Worm (Caenorhabditis elegans) whole organism, late embryonic: ENCODE measurements around the gene T06D8.10.

ENCODE experiments used
- F13H6.1 ChIP-seq: sonication (generic microtip); optimal IDR thresholded peaks from 2 replicates; lab custom pipeline; 2016; ENCODE audit warnings: missing genetic modification characterization, missing compliant biosample characterization
- ama-1 ChIP-seq: fragments of 150-350 bp; optimal IDR thresholded peaks from 2 replicates; lab custom pipeline; 2014
- pqm-1 ChIP-seq: sonication (generic microtip); optimal IDR thresholded peaks from 2 replicates; lab custom pipeline; 2016; ENCODE audit warnings: missing genetic modification characterization, missing compliant biosample characterization

DNA sequence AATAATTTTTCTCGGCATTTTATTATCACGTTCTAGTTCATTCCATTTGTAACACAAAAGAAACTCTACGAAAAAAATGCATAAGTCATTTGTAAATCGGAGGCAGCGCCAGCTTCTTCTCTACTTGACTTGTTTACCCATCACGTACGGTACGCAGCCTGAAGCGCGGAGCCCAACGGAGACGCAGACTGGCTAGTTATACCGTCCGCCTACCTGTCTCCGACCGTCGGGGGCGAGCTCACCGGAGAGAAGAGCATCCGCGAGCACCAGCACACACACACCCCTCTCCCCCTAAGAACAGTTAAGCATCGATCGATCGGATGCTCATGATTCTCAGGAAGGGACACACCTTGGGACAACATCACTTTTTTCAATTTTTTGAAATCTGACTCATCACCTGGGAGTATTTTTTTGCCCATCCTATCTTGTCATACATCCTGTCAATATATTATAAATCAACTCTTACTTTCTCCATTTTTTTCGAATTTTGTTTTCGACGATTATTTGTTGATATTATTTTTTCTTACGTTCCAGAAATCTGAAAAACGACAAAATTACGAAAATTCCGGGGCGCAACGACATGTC lies 25.5 kb downstream of the T06D8.10 start, which contains the start of gene plpr-1:
- TF ChIP-seq pqm-1 (tag; lab: Kevin White, UChicago) (no peak), ama-1 (lab: Kevin White, UChicago) (no peak), F13H6.1 (tag; lab: Kevin White, UChicago) (no peak)
